Fruit fly (Drosophila melanogaster): ENCODE data around the gene jvl.

dm6 chr3R:14748323-14749076 is 7.1 kb downstream of the jvl start:
- TF ChIP-seq Hr38 (GFP tag; optimal IDR thresholded peaks at IDR 0.05) (no peak), CG3032 (tag; optimal IDR thresholded peaks at IDR 0.05) (no peak), CG4318 (GFP tag; optimal IDR thresholded peaks at IDR 0.05) (no peak)

Measured in whole organism, prepupa.